Worm (Caenorhabditis elegans) whole organism, L2 larva: ENCODE results near the gene Y59H11AM.4.

Source experiments
- C34F6.9 ChIP-seq: fragments of 150-350 bp; optimal IDR thresholded peaks from 2 replicates; lab custom pipeline; 2014; ENCODE audit warnings: missing biosample characterization, missing genetic modification characterization
- F13H6.1 ChIP-seq: sonication (generic microtip); optimal IDR thresholded peaks from 2 replicates; lab custom pipeline; 2016; ENCODE audit warnings: missing genetic modification characterization, missing compliant biosample characterization
- Y55F3AM.14 ChIP-seq: fragments of 200-800 bp; sonication (Bioruptor generic); optimal IDR thresholded peaks from 2 replicates; lab custom pipeline; 2018; ENCODE audit warnings: mild to moderate bottlenecking, missing genetic modification characterization, missing compliant biosample characterization
- ZK546.5 ChIP-seq: sonication (generic microtip); optimal IDR thresholded peaks from 2 replicates; lab custom pipeline; 2017; ENCODE audit warnings: missing biosample characterization, missing genetic modification characterization
- alr-1 ChIP-seq: fragments of 150-350 bp; optimal IDR thresholded peaks from 2 replicates; lab custom pipeline; 2014; ENCODE audit warnings: missing biosample characterization, missing genetic modification characterization
- aly-2 ChIP-seq: fragments of 150-350 bp; optimal IDR thresholded peaks from 2 replicates; lab custom pipeline; 2014; ENCODE audit warnings: missing biosample characterization, missing genetic modification characterization
- ama-1 ChIP-seq: fragments of 150-350 bp; optimal IDR thresholded peaks from 2 replicates; lab custom pipeline; 2018; ENCODE audit warnings: inconsistent platforms
- blmp-1 ChIP-seq: sonication (generic microtip); optimal IDR thresholded peaks from 2 replicates; lab custom pipeline; 2017; ENCODE audit warnings: missing genetic modification characterization, mild to moderate bottlenecking, missing compliant biosample characterization, antibody characterized with exemption, moderate library complexity; ENCODE audit not compliant: insufficient read depth
- ceh-16 ChIP-seq: fragments of 150-350 bp; optimal IDR thresholded peaks from 2 replicates; lab custom pipeline; 2014; ENCODE audit warnings: missing biosample characterization, missing genetic modification characterization
- ceh-82 ChIP-seq: fragments of 150-350 bp; optimal IDR thresholded peaks from 2 replicates; lab custom pipeline; 2014; ENCODE audit warnings: missing biosample characterization, missing genetic modification characterization
- crh-2 ChIP-seq: sonication (generic microtip); optimal IDR thresholded peaks from 2 replicates; lab custom pipeline; 2017; ENCODE audit warnings: missing biosample characterization, missing genetic modification characterization
- dmd-4 ChIP-seq: sonication (generic microtip); optimal IDR thresholded peaks from 2 replicates; lab custom pipeline; 2017; ENCODE audit warnings: missing biosample characterization, missing genetic modification characterization
- egl-27 ChIP-seq: sonication (generic microtip); optimal IDR thresholded peaks from 3 replicates; lab custom pipeline; 2017; ENCODE audit warnings: missing biosample characterization, missing genetic modification reagents, missing genetic modification characterization
- elt-1 ChIP-seq: fragments of 150-350 bp; optimal IDR thresholded peaks from 2 replicates; lab custom pipeline; 2014; ENCODE audit warnings: missing biosample characterization, missing genetic modification characterization
- elt-3 ChIP-seq: sonication (generic microtip); optimal IDR thresholded peaks from 2 replicates; lab custom pipeline; 2017; ENCODE audit warnings: missing biosample characterization, missing genetic modification characterization
- fos-1 ChIP-seq: fragments of 150-350 bp; optimal IDR thresholded peaks from 2 replicates; lab custom pipeline; 2014; ENCODE audit warnings: missing biosample characterization, missing genetic modification characterization
- gmeb-1 ChIP-seq: fragments of 150-350 bp; optimal IDR thresholded peaks from 2 replicates; lab custom pipeline; 2014; ENCODE audit warnings: missing biosample characterization, missing genetic modification characterization
- lin-11 ChIP-seq: fragments of 150-350 bp; sonication (generic microtip); optimal IDR thresholded peaks from 2 replicates; lab custom pipeline; 2014; ENCODE audit warnings: missing biosample characterization, missing genetic modification characterization, inconsistent platforms, mixed read lengths
- lin-39 ChIP-seq: fragments of 150-350 bp; optimal IDR thresholded peaks from 2 replicates; lab custom pipeline; 2014; ENCODE audit warnings: missing biosample characterization, missing genetic modification reagents, missing genetic modification characterization
- lsy-2 ChIP-seq, 2 experiments: fragments of 150-350 bp in 1 of 2; sonication (generic microtip) in 1 of 2; optimal IDR thresholded peaks; 2 replicates each; lab custom pipeline; 2014 to 2017; ENCODE audit warnings: missing biosample characterization in 2 of 2, missing genetic modification characterization in 2 of 2
- mab-5 ChIP-seq: fragments of 150-350 bp; optimal IDR thresholded peaks from 2 replicates; lab custom pipeline; 2014; ENCODE audit warnings: missing biosample characterization, missing genetic modification characterization
- mbf-1 ChIP-seq: sonication (generic microtip); optimal IDR thresholded peaks from 2 replicates; lab custom pipeline; 2017; ENCODE audit warnings: missing biosample characterization, missing genetic modification characterization
- mdl-1 ChIP-seq, 2 experiments: fragments of 150-350 bp in 1 of 2; sonication (generic microtip) in 1 of 2; optimal IDR thresholded peaks; 2 replicates each; lab custom pipeline; 2017; ENCODE audit warnings: missing biosample characterization in 2 of 2, missing genetic modification characterization in 2 of 2
- nhr-10 ChIP-seq: sonication (generic microtip); optimal IDR thresholded peaks from 2 replicates; lab custom pipeline; 2017; ENCODE audit warnings: missing biosample characterization, missing genetic modification characterization
- nhr-11 ChIP-seq: fragments of 150-350 bp; optimal IDR thresholded peaks from 2 replicates; lab custom pipeline; 2014; ENCODE audit warnings: missing biosample characterization, missing genetic modification characterization
- nhr-12 ChIP-seq: fragments of 150-350 bp; optimal IDR thresholded peaks from 2 replicates; lab custom pipeline; 2014; ENCODE audit warnings: missing biosample characterization, missing genetic modification characterization
- nhr-129 ChIP-seq: fragments of 150-350 bp; optimal IDR thresholded peaks from 2 replicates; lab custom pipeline; 2014; ENCODE audit warnings: missing biosample characterization, missing genetic modification characterization
- nhr-21 ChIP-seq: fragments of 150-350 bp; optimal IDR thresholded peaks from 2 replicates; lab custom pipeline; 2014; ENCODE audit warnings: missing biosample characterization, missing genetic modification characterization
- nhr-23 ChIP-seq: fragments of 150-350 bp; optimal IDR thresholded peaks from 2 replicates; lab custom pipeline; 2014; ENCODE audit warnings: missing biosample characterization, missing genetic modification reagents, missing genetic modification characterization
- nhr-237 ChIP-seq: fragments of 150-350 bp; optimal IDR thresholded peaks from 2 replicates; lab custom pipeline; 2014; ENCODE audit warnings: missing biosample characterization, missing genetic modification characterization
- nhr-6 ChIP-seq: fragments of 150-350 bp; optimal IDR thresholded peaks from 2 replicates; lab custom pipeline; 2014; ENCODE audit warnings: missing biosample characterization, missing genetic modification characterization
- nhr-77 ChIP-seq: fragments of 150-350 bp; optimal IDR thresholded peaks from 2 replicates; lab custom pipeline; 2014; ENCODE audit warnings: missing biosample characterization, missing genetic modification characterization
- peb-1 ChIP-seq: fragments of 150-350 bp; optimal IDR thresholded peaks from 2 replicates; lab custom pipeline; 2014; ENCODE audit warnings: missing biosample characterization, missing genetic modification characterization
- sem-4 ChIP-seq: fragments of 150-350 bp; optimal IDR thresholded peaks from 2 replicates; lab custom pipeline; 2014; ENCODE audit warnings: missing biosample characterization, missing genetic modification reagents, missing genetic modification characterization
- sma-3 ChIP-seq: sonication (generic microtip); optimal IDR thresholded peaks from 2 replicates; lab custom pipeline; 2016; ENCODE audit warnings: missing genetic modification reagents, missing genetic modification characterization, missing compliant biosample characterization
- sma-9 ChIP-seq, 2 experiments: fragments of 150-350 bp in 1 of 2; sonication (generic microtip) in 1 of 2; optimal IDR thresholded peaks; 2 replicates each; lab custom pipeline; 2014 to 2016; ENCODE audit warnings: missing genetic modification characterization in 2 of 2, mild to moderate bottlenecking in 1 of 2, missing biosample characterization in 1 of 2, missing compliant biosample characterization in 1 of 2, missing genetic modification reagents in 1 of 2, moderate library complexity in 1 of 2
- snpc-4 ChIP-seq: fragments of 150-350 bp; optimal IDR thresholded peaks from 2 replicates; lab custom pipeline; 2014; ENCODE audit warnings: missing biosample characterization, missing genetic modification characterization
- unc-55 ChIP-seq: fragments of 150-350 bp; sonication (generic microtip); optimal IDR thresholded peaks from 3 replicates; lab custom pipeline; 2014; ENCODE audit warnings: missing biosample characterization, missing genetic modification reagents, missing genetic modification characterization
- unc-62 ChIP-seq: fragments of 150-350 bp; optimal IDR thresholded peaks from 2 replicates; lab custom pipeline; 2014; ENCODE audit warnings: missing biosample characterization, missing genetic modification reagents, missing genetic modification characterization
- zag-1 ChIP-seq: fragments of 150-350 bp; optimal IDR thresholded peaks from 2 replicates; lab custom pipeline; 2014; ENCODE audit warnings: missing biosample characterization, missing genetic modification characterization
- ztf-1 ChIP-seq: fragments of 200-800 bp; sonication (Bioruptor generic); conservative IDR thresholded peaks from 2 replicates; pipeline ENCODE4 v1.3.6; 2022; ENCODE audit warnings: missing genetic modification characterization, missing compliant biosample characterization
- ztf-11 ChIP-seq: sonication (generic microtip); optimal IDR thresholded peaks from 2 replicates; lab custom pipeline; 2017; ENCODE audit warnings: missing biosample characterization, missing genetic modification characterization

Gene Y59H11AM.4

DNA sequence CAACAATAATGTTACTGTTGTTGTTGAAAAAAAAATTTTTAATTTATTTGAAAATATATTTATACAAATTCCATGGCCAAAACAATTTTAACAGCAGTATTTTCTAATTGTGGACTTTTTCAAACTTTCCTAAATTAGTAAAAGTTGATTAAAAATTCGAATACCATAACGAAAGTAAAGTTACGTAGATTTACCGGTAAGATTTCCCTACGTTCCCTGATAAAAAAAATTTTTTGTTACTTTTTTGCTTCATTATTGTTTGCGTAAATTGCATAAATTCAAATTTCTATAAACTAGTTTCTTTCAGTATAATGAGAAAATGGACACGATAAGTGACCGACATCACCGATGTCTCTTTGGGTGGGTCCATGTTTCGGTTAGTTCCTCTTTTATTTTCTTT lies 38.8 kb upstream of the Y59H11AM.4 start, which contains the start of gene F42A9.6:
Gene F42A9.6 (plus strand): TSS at position 301 of the 400 bp plus-strand sequence.
- no peak for TF ChIP-seq gmeb-1
- TF ChIP-seq alr-1 (tag; lab: Kevin White, UChicago) = no peak
- TF ChIP-seq lsy-2 (tag; optimal IDR thresholded peaks at IDR 0.05; lab: Kevin White, UChicago) = no peak
- TF ChIP-seq ama-1 (lab: Kevin White, UChicago) = no peak
- no peak for TF ChIP-seq snpc-4 (tag; lab: Kevin White, UChicago)
- TF ChIP-seq aly-2 = no peak
- TF ChIP-seq ztf-1 = no peak
- no peak for TF ChIP-seq elt-1 (tag; lab: Kevin White, UChicago)
- no peak for TF ChIP-seq nhr-129 (tag; lab: Kevin White, UChicago)
- no peak for TF ChIP-seq ceh-82
- TF ChIP-seq nhr-21 (tag; lab: Kevin White, UChicago) = no peak
- TF ChIP-seq crh-2 (tag; lab: Kevin White, UChicago) = no peak
- no peak for TF ChIP-seq blmp-1
- no peak for TF ChIP-seq fos-1 (tag; lab: Kevin White, UChicago)
- TF ChIP-seq nhr-237 (tag; lab: Kevin White, UChicago) = no peak
- no peak for TF ChIP-seq ztf-11 (tag; lab: Kevin White, UChicago)
- TF ChIP-seq ceh-16 (tag; lab: Kevin White, UChicago) = no peak
- TF ChIP-seq mdl-1 (tag; optimal IDR thresholded peaks at IDR 0.05; lab: Kevin White, UChicago) = no peak
- no peak for TF ChIP-seq F13H6.1
- TF ChIP-seq zag-1 (tag; lab: Kevin White, UChicago) = no peak

DNA sequence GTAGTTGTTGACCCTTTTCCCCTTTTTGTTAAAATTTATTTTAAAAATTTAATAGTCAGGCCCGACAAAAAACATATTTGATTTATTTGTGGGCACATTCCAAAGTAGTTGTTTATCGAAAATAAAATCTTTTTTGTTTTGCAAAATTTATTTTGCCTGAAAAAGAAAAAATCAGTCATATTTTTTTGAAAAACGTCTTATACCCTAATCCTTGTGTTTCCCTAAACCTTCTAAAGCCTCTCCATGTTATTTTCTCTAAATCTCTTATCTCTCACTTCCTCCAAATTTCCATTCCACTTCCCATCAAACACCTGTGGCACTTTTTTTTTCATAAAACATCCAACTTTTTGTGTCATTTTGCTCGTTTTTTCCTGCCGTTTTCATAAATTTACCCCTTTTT lies 38.1 kb upstream of the Y59H11AM.4 start:
- TF ChIP-seq zag-1 (tag; lab: Kevin White, UChicago) (no peak), nhr-129 (tag; lab: Kevin White, UChicago) (no peak), nhr-23 (no peak), lsy-2 (tag; optimal IDR thresholded peaks at IDR 0.05; lab: Kevin White, UChicago) (no peak), unc-55 (GFP tag; lab: Kevin White, UChicago) (peak; percentile 68), sem-4 (no peak), elt-3 (tag; lab: Kevin White, UChicago) (no peak), ZK546.5 (tag; lab: Kevin White, UChicago) (no peak), snpc-4 (tag; lab: Kevin White, UChicago) (no peak), Y55F3AM.14 (GFP tag; lab: Kevin White, UChicago) (no peak), peb-1 (tag; lab: Kevin White, UChicago) (no peak), nhr-77 (tag; lab: Kevin White, UChicago) (no peak), blmp-1 (no peak), mab-5 (tag; lab: Kevin White, UChicago) (peak; percentile 17), F13H6.1 (no peak), ztf-11 (tag; lab: Kevin White, UChicago) (no peak)
- TF ChIP-seq, all 48 proteins: peak for 2

DNA sequence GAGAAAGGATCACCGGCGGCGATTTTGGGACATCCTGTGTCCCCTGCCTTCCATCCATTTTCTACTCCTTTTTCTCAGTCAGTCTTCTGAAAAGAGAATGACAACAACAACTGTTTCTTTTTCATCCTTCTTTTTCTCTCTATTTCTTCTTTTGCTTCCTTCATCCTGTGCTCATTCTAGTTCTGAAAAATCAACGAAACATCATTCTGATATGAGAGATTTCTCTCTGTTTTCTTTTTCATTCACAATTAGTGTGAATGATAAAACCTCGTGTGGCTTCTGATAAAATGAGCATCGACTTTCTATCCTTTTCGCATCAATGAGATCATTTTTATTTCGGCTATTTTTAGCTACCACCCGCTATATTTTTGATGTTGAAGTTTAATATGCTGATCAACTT lies 35.1 kb upstream of the Y59H11AM.4 start:
- TF ChIP-seq lin-39 = no peak
- TF ChIP-seq snpc-4 (tag; lab: Kevin White, UChicago) = no peak
- no peak for TF ChIP-seq dmd-4 (tag; lab: Kevin White, UChicago)
- no peak for TF ChIP-seq zag-1 (tag; lab: Kevin White, UChicago)
- no peak for TF ChIP-seq nhr-10
- TF ChIP-seq C34F6.9 (tag; lab: Kevin White, UChicago) = peak; percentile 66
- TF ChIP-seq F13H6.1 = peak; percentile 33
- TF ChIP-seq ceh-16 (tag; lab: Kevin White, UChicago) = no peak
- TF ChIP-seq mbf-1 = no peak
- no peak for TF ChIP-seq sma-3 (GFP tag; lab: Kevin White, UChicago)
- TF ChIP-seq nhr-129 (tag; lab: Kevin White, UChicago) = peak; percentile 48
- no peak for TF ChIP-seq gmeb-1
- TF ChIP-seq egl-27 (tag; lab: Kevin White, UChicago) = no peak
- TF ChIP-seq ceh-82 = no peak
- no peak for TF ChIP-seq ztf-11 (tag; lab: Kevin White, UChicago)
- TF ChIP-seq ZK546.5 (tag; lab: Kevin White, UChicago) = no peak
- TF ChIP-seq unc-62 (GFP tag; lab: Kevin White, UChicago) = no peak
- no peak for TF ChIP-seq blmp-1
- TF ChIP-seq nhr-6 = peak; percentile 13
- no peak for TF ChIP-seq aly-2
- TF ChIP-seq lsy-2 (tag; optimal IDR thresholded peaks at IDR 0.05; lab: Kevin White, UChicago) = peak in 1 of 2 experiments; percentile 49
- peak; percentile 67 for TF ChIP-seq sma-9 (GFP tag; optimal IDR thresholded peaks at IDR 0.05; lab: Kevin White, UChicago)
- TF ChIP-seq sma-9 (tag; optimal IDR thresholded peaks at IDR 0.05; lab: Kevin White, UChicago) = no peak
- TF ChIP-seq nhr-11 (tag; lab: Kevin White, UChicago) = no peak
- TF ChIP-seq nhr-12 (tag; lab: Kevin White, UChicago) = no peak
- no peak for TF ChIP-seq lin-11
- TF ChIP-seq, all 48 proteins: peak for 6
